Worm (Caenorhabditis elegans) whole organism, L4 larva: ENCODE measurements around the gene trcs-2.

Experiments used
- jun-1 ChIP-seq: fragments of 150-350 bp; optimal IDR thresholded peaks from 2 replicates; lab custom pipeline; 2014; ENCODE audit warnings: missing biosample characterization, missing genetic modification reagents, missing genetic modification characterization
- lin-15B ChIP-seq: fragments of 150-350 bp; sonication (generic microtip); optimal IDR thresholded peaks from 3 replicates; lab custom pipeline; 2014; ENCODE audit warnings: missing biosample characterization, missing genetic modification characterization
- nhr-237 ChIP-seq: sonication (generic microtip); optimal IDR thresholded peaks from 2 replicates; lab custom pipeline; 2017; ENCODE audit warnings: missing biosample characterization, missing genetic modification characterization
- nhr-77 ChIP-seq: fragments of 150-350 bp; optimal IDR thresholded peaks from 2 replicates; lab custom pipeline; 2014; ENCODE audit warnings: missing biosample characterization, missing genetic modification characterization

DNA sequence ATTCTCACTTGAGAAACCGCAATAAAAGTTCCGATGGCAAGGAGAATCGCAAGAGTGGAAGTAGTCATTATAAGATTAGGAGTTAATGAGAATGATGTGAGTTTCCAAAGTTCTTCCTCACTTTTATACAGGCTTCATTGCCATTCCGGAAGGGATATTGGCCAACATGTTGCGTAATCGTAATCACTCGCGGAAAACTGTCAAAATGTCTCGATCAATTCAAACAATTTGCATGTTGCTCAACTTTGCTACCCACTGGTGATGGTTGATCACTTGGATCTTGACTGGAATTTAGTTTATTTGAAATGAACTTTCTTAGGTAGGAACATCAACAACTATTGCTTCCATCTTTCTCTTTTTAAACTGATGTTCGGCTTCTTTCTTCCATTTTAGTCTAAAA is 15.2 kb downstream of the trcs-2 start, which contains the start of gene idpb-4:
- TF ChIP-seq nhr-237 (tag; lab: Kevin White, UChicago) (no peak), lin-15B (tag; lab: Kevin White, UChicago) (no peak), jun-1 (tag; lab: Kevin White, UChicago) (no peak), nhr-77 (tag; lab: Kevin White, UChicago) (no peak)
